Fruit fly (Drosophila melanogaster) ovary, adult (tissue): ENCODE results near the gene Gdap1.

ENCODE experiments used
- CG17801 ChIP-seq: fragments of 200-800 bp; optimal IDR thresholded peaks from 2 replicates; lab custom pipeline; 2019; ENCODE audit warnings: missing biosample characterization, mild to moderate bottlenecking, missing genetic modification characterization, moderate library complexity; ENCODE audit not compliant: partially characterized antibody

The Gdap1 gene

dm6 chr3L:5141380-5142101, at the start of gene Gdap1, which contains the start of gene Dhrs4:
TSS of gene Gdap1 (plus strand) at chr3L:5141953.
TSS of gene Dhrs4 (minus strand) at chr3L:5141646.
- peak; percentile 30 for TF ChIP-seq CG17801 (GFP tag; lab: Kevin White, UChicago)

DNA sequence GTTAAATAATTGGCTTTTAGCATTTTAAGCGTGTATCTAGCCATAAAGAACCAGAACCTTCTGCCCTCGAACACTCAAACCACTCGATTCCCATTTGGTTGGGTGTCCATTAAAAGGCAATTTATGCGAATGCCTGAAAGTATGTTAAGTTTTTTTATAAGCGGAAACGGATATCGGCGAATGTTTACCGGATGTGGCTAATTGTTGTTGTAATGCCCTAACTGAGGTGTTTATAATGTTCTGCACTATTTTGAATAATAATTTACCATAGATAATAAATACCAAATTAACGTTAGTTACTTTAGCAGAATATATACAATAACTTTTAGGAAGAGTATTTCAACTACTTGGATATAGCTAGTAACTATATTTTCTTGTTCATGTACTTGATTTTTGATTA, 45.1 kb upstream of the Gdap1 start:
- peak; percentile 33 for TF ChIP-seq CG17801 (GFP tag; lab: Kevin White, UChicago)

- no peak for TF ChIP-seq CG17801 (GFP tag; lab: Kevin White, UChicago)
These were observed 39.7 kb upstream of the Gdap1 start for dm6 chr3L:5102050-5102449.

DNA sequence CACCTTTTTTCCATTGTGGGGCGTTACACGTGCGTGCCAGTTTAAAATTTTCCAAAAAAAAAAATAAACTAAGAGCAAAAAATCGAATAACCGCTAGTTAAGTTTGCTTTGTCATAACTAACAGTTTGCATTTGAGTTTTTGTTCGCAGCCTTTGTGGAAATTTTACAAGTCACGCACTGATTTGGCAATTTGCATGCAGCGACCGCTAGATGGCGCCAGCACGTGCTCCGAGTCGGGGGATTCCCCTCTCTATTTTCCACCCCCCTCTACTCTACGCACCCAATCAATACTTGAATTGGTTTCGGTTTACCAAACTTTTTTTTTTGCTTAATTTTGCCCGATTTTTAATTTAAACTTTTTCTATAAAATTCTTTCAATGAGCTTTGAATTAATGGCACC, 16.6 kb upstream of the Gdap1 start:
- no peak for TF ChIP-seq CG17801 (GFP tag; lab: Kevin White, UChicago)

dm6 chr3L:5127609-5128008, 14.1 kb upstream of the Gdap1 start:
- TF ChIP-seq CG17801 (GFP tag; lab: Kevin White, UChicago), result no peak

dm6 chr3L:5128214-5128613, 13.5 kb upstream of the Gdap1 start:
- no peak for TF ChIP-seq CG17801 (GFP tag; lab: Kevin White, UChicago)

DNA sequence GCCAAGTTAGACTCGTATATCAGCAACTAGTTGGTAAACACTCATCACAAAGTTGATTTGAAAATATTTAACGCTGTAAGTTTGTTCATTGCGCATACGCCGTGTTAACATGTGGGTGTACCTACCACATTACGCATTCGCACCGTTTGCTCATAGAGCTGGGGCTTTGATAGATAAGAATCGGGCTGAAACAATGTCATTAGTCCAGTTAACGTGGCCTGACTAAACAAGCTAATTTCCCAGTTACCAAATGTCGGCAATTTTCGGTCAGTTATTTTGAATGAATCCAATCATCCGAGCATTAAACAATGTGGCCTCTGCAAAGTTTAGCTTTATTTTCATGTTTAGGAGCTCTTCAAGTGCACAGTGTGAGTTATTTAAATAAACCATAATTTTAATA, 12.6 kb upstream of the Gdap1 start, which contains the start of gene CG4597:
CG4597 (plus strand) TSS at position 301 of the 400 bp plus-strand sequence.
- no peak for TF ChIP-seq CG17801 (GFP tag; lab: Kevin White, UChicago)

dm6 chr3L:5130508-5130907, 11.2 kb upstream of the Gdap1 start:
- TF ChIP-seq CG17801 (GFP tag; lab: Kevin White, UChicago), result no peak

dm6 chr3L:5131245-5131644, 10.5 kb upstream of the Gdap1 start, which contains the start of gene CG15212:
TSS of gene CG15212 (plus strand) at chr3L:5131545.
- TF ChIP-seq CG17801 (GFP tag; lab: Kevin White, UChicago), result no peak

dm6 chr3L:5132966-5133365, 8.8 kb upstream of the Gdap1 start, which contains the start of gene CG15213:
TSS of gene CG15213 (minus strand) at chr3L:5133220.
- no peak for TF ChIP-seq CG17801 (GFP tag; lab: Kevin White, UChicago)

- TF ChIP-seq CG17801 (GFP tag; lab: Kevin White, UChicago), result peak; percentile 73
These were observed 7.9 kb upstream of the Gdap1 start, which contains the start of gene Yod1 for dm6 chr3L:5133704-5134430. TSS of gene Yod1 (plus strand) at chr3L:5133871.

- no peak for TF ChIP-seq CG17801 (GFP tag; lab: Kevin White, UChicago)
These were observed 5.6 kb upstream of the Gdap1 start, which contains the start of the genes CG10674 and CG4611 for dm6 chr3L:5136123-5136522. TSS of gene CG10674 (minus strand) at chr3L:5136292. TSS of gene CG4611 (plus strand) at chr3L:5136376.

- peak; percentile 100 for TF ChIP-seq CG17801 (GFP tag; lab: Kevin White, UChicago)
These were observed 2.4 kb upstream of the Gdap1 start, which contains the start of the genes Tcs5 and CHMP2B for dm6 chr3L:5139312-5139711. TSS of gene Tcs5 (minus strand) at chr3L:5139395. TSS of gene CHMP2B (plus strand) at chr3L:5139619.

- TF ChIP-seq CG17801 (GFP tag; lab: Kevin White, UChicago), result peak; percentile 35
These were observed 4.1 kb downstream of the Gdap1 start, which contains the start of the genes Fitm and AlaRS-m for dm6 chr3L:5145814-5146244. TSS of gene Fitm (minus strand) at chr3L:5146063. TSS of gene AlaRS-m (plus strand) at chr3L:5146098.

- no peak for TF ChIP-seq CG17801 (GFP tag; lab: Kevin White, UChicago)
These were observed 10.6 kb downstream of the Gdap1 start, which contains the start of the genes Gen and Srp54k for dm6 chr3L:5152354-5152806. TSS of gene Gen (minus strand) at chr3L:5152376. TSS of gene Srp54k (plus strand) at chr3L:5152678.
